Worm (Caenorhabditis elegans): ENCODE measurements around the gene B0334.10.

Gene B0334.10

ce11 chrII:11566970-11567711, 48.9 kb downstream of the B0334.10 start, which contains the start of gene F54D5.5:
Gene F54D5.5 (minus strand): TSS chrII:11567020.
- TF ChIP-seq unc-62 (GFP tag; optimal IDR thresholded peaks at IDR 0.05 in 1 of 2) (peak in 1 of 2 experiments; percentile 31), unc-62 (tag; optimal IDR thresholded peaks at IDR 0.05) (no peak), nhr-6 (tag; optimal IDR thresholded peaks at IDR 0.05) (peak; percentile 37), set-16 (GFP tag; IDR thresholded peaks at IDR 0.05) (peak; percentile 68), egl-43 (GFP tag; IDR thresholded peaks at IDR 0.05) (peak; percentile 69; the same call in 1 of the 2 replicates), nhr-25 (tag; optimal IDR thresholded peaks at IDR 0.05; ENCODE audit: borderline replicate concordance, insufficient read depth) (no peak), daf-8 (GFP tag; IDR thresholded peaks at IDR 0.05) (no peak), madf-5 (GFP tag; IDR thresholded peaks at IDR 0.05) (0 out of 4 replicates have a peak, but pooled peaks of 1 of the 2 experiments have one; percentile 60), aha-1 (tag) (peak; percentile 43)

ce11 chrII:11568670-11569069, 50.4 kb downstream of the B0334.10 start:
- TF ChIP-seq lin-39 (tag; optimal IDR thresholded peaks at IDR 0.05) (no peak), snpc-4 (tag; optimal IDR thresholded peaks at IDR 0.05) (no peak), nhr-237 (tag; optimal IDR thresholded peaks at IDR 0.05) (no peak), aly-2 (tag; optimal IDR thresholded peaks at IDR 0.05) (no peak), Y105C5A.15 (GFP tag; IDR thresholded peaks at IDR 0.05) (no peak), egl-27 (tag; optimal IDR thresholded peaks at IDR 0.05) (no peak), ceh-28 (tag; optimal IDR thresholded peaks at IDR 0.05) (no peak), saeg-2 (GFP tag; IDR thresholded peaks at IDR 0.05) (no peak), lin-13 (GFP tag; optimal IDR thresholded peaks at IDR 0.05) (no peak), ama-1 (optimal IDR thresholded peaks at IDR 0.05) (no peak), cey-2 (tag; optimal IDR thresholded peaks at IDR 0.05; ENCODE audit: borderline replicate concordance, insufficient read depth) (no peak), dmd-9 (GFP tag; IDR thresholded peaks at IDR 0.05) (no peak), sdz-12 (GFP tag; optimal IDR thresholded peaks at IDR 0.05) (no peak), duxl-1 (tag; optimal IDR thresholded peaks at IDR 0.05; ENCODE audit: poor library complexity) (no peak), unc-39 (tag; optimal IDR thresholded peaks at IDR 0.05) (no peak), F37D6.2 (tag; optimal IDR thresholded peaks at IDR 0.05) (no peak)

Measured in whole organism, L4 larva.